Fruit fly (Drosophila melanogaster): ENCODE measurements around the gene CadN.

CadN gene

dm6 chr2L:17747133-17747824 lies 30.9 kb downstream of the CadN start:
- TF ChIP-seq CTCF (optimal IDR thresholded peaks at IDR 0.05) (no peak), CG8478 (optimal IDR thresholded peaks at IDR 0.05) (no peak)

- TF ChIP-seq CTCF (optimal IDR thresholded peaks at IDR 0.05) (no peak), CG8478 (optimal IDR thresholded peaks at IDR 0.05) (no peak)
These were observed 32.7 kb downstream of the CadN start for dm6 chr2L:17745472-17745871.

DNA sequence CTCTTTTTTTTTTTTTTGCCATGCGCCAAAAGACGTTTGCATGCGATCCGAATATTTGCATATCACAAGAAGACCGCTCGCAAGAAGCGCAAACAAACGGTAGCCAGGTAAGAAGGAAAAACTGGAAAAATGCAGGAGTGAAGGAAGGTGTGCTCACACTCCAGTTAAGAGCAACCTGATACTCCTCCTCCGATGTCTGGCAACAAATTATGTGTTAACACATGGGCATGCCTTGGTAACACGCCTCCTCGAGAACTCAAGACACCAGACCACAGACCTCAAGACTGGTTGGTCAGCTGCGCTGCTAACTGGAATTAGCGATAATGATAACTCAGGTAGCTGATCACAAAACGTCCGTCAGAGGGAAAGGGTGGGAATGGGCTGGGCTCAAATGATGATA lies 34.4 kb downstream of the CadN start:
- TF ChIP-seq CTCF (optimal IDR thresholded peaks at IDR 0.05) (no peak), CG8478 (optimal IDR thresholded peaks at IDR 0.05) (no peak)

DNA sequence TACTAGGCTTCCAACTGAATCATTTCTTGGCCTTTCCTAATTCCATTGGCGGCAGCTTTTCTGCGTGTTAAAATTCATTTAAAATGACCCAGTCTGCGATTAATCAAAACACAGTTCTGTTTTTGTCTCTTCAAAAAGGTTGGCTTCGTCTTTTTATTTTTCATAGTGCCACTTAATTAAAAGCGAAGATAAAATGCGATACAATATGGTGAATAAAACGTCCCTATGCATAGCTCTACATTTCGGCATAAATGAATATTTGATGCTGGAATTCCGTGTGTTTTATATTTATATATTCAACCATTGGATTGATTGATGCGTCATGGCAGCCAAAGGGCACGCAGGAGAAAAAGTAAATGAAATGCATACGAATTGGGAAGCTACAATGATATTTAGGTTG lies 36.6 kb downstream of the CadN start:
- TF ChIP-seq CG8478 (optimal IDR thresholded peaks at IDR 0.05) (no peak), CTCF (optimal IDR thresholded peaks at IDR 0.05) (no peak)

DNA sequence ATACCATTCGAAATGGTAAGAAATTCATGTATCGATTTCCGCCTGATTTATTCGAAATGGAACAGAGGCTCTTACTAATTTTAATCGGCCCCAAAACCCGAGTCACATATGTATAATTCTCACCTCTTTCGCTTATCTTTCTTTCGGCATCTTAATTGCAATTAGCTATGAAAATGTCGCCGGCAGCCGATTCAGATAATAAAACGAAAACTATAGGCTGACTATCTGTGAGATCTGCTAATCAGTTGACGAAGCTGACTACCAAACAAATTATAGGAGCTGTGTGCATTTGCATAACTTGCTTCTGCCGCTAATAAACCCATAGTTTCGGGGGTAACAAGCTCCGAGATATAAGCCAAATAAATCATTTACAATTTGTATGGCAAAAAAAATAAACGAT lies 37.0 kb downstream of the CadN start:
- no peak for TF ChIP-seq CG8478 (optimal IDR thresholded peaks at IDR 0.05)
- TF ChIP-seq CTCF (optimal IDR thresholded peaks at IDR 0.05) = no peak

DNA sequence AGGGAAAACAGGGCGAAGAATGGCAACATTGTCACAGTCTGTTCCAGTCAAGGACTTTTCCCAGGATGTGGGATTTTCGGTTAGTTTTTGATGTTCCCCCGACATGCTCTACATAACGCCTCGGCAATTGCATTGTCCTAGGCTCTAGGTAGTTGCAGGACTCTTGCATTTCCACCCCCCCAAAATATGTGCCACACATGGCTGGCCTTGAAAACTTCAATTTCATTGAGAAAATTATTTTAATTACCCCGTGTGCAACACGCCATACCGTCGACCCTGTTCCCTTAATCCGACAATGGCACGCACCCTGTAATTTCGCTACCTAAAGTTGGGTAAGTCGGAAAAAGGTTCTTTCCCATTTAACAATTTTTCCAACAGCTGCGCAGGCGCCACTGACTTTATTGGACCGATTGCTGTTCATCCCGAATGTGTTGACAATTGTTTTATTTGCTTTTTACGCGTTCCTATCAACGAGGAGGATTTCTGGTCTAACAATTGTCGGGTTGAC lies 37.7 kb downstream of the CadN start:
- TF ChIP-seq CTCF (optimal IDR thresholded peaks at IDR 0.05) (no peak), CG8478 (optimal IDR thresholded peaks at IDR 0.05) (no peak)

DNA sequence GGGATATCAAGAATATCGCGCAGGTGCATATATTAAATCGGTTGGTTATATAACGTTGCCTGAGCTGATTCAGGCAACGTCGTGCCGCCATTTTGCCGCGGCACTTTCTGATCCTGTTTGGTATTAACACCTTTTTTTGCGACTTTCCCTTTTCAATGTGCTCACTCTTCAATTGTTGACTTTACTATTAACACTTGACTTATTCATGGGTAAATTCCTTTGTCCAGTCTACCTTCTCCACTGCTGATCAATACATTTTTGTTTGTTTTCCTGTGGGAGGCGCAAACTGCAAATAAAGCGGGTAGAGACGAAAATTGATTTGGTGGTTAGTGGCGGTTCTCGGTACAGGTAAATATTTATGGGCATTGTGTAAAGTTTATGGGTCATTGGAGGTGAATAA lies 38.7 kb downstream of the CadN start:
- no peak for TF ChIP-seq CTCF (optimal IDR thresholded peaks at IDR 0.05)

dm6 chr2L:17735547-17735958 lies 42.6 kb downstream of the CadN start:
- TF ChIP-seq CG8478 (optimal IDR thresholded peaks at IDR 0.05) = no peak
- TF ChIP-seq CTCF (optimal IDR thresholded peaks at IDR 0.05) = peak; percentile 38 to 45

DNA sequence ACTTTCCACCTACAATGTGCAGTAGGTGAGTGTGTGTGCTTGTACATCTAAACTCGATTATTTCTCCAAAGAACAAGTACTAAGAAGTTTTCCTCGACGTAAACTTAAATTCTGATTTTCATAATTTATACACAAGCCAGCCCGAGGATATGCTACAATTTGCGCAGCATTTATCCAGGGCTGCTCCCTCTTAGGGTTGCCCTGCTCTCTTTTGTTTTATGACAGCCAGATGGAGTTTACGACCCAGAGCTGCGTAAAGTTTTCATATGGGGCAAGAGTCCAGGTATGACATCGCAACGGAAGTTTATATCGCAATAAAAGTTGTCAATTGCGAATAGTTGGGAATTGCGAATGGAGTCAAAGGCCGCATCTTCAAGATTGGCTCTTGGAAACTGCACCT lies 43.5 kb downstream of the CadN start:
- TF ChIP-seq CTCF (optimal IDR thresholded peaks at IDR 0.05) = peak; percentile 91 to 92
- no peak for TF ChIP-seq CG8478 (optimal IDR thresholded peaks at IDR 0.05)

dm6 chr2L:17721505-17721904 lies 56.6 kb downstream of the CadN start:
- no peak for TF ChIP-seq CG8478 (optimal IDR thresholded peaks at IDR 0.05)
- TF ChIP-seq CTCF (optimal IDR thresholded peaks at IDR 0.05) = no peak

DNA sequence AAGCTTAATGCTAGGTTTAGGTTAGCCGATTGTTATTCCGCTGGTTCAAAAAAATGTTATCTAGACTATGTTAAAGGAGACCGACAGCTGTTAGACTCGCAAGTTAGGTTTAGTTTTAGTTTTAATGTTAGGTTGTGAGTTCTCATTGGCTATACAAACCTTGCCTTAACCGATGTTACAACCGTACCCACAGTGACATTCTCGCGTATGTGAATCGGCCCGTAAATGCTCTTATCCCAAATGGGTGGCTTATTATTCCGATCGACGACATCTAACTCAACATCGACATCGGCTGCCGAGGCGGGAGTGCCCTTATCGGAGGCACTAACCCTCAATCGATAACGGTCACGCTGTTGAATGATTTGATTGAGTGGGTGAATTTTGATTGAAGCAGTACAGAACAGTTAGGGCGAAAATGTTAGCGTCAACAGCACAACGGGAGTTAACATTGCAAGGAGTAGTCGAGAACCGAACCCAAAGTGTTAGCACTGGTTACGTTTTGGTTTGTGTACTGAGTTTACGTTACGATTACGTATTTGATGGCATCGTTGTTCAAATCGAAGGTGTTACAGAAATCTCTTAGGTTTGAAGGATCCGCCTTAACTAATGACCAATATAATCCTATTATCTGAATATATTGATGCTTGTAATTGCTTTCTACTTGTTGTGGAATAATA lies 62.4 kb downstream of the CadN start:
- TF ChIP-seq CG8478 (optimal IDR thresholded peaks at IDR 0.05) (no peak), CTCF (optimal IDR thresholded peaks at IDR 0.05) (peak; percentile 45 to 51)

DNA sequence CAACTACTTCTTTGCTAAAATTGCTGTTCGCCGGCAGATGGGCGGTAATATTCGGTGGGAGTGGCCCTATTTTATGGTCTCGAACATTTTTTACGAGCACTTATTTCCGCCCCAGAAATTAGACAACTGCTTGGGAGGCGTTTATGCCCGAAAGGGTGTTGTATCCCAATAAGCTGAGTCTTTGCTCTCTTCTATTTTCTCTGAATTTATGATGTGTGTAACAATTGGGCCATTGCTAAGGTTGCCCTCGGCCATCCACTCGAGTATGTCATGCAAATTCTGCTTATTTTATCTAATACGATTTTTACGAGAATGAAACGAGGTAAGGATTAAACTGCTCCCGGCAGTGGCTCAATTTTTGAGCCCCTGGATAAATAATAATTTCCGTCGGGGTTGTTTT lies 73.8 kb downstream of the CadN start, which contains the start of gene CG43231:
TSS of gene CG43231 (plus strand) at position 301 of the 400 bp plus-strand sequence.
- TF ChIP-seq CG8478 (optimal IDR thresholded peaks at IDR 0.05) (no peak), CTCF (optimal IDR thresholded peaks at IDR 0.05) (no peak)

dm6 chr2L:17671222-17671621 lies 106.9 kb downstream of the CadN start:
- no peak for TF ChIP-seq CTCF (optimal IDR thresholded peaks at IDR 0.05)
- no peak for TF ChIP-seq CG8478 (optimal IDR thresholded peaks at IDR 0.05)

dm6 chr2L:17650812-17651211 lies 127.3 kb downstream of the CadN start:
- TF ChIP-seq CG8478 (optimal IDR thresholded peaks at IDR 0.05) (no peak), CTCF (optimal IDR thresholded peaks at IDR 0.05) (peak; percentile 61 to 67)

DNA sequence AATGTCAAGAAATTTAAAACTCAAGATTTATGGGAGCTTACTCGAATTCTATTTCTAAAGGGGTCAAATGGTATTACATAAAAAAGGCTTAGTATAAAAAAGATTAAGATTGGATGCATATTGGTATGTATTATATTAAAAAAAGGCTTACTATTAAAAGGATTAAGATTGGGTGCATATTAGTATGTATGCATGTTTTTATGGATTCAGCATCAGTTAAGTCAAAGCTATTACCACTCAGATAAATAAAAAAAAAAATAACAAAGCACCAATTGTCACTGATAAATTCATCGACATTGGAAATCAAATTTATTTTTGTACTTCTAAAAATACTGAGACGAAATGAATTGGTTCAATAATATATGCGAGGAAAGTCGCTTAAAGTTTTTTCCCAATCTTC lies 150.6 kb downstream of the CadN start, which contains the start of gene CG43054:
TSS of gene CG43054 (plus strand) at position 301 of the 400 bp plus-strand sequence.
- TF ChIP-seq CG8478 (optimal IDR thresholded peaks at IDR 0.05) (no peak), CTCF (optimal IDR thresholded peaks at IDR 0.05) (no peak)

DNA sequence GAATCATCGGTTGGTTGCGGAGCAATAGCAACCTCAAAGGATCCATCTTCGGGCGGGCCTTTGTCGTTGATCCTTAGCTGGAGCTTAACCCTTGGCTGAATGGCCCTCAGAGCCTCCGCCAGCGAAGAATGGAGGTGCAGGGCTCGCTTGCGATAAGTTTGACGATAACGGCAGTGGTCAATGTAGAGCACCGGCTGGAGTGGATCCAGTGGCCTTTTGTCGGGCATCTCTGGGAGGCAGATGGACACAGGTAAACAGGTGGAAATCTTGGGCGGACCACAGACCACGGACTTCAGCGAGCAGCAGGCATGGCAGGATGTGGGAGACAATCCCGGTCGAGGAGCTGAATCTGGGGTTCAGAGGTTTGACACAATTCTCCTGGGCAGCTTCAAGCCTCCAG lies 152.1 kb downstream of the CadN start, which contains the start of gene CG15147:
TSS of gene CG15147 (minus strand) at position 390 of the 400 bp plus-strand sequence.
- TF ChIP-seq CG8478 (optimal IDR thresholded peaks at IDR 0.05) (no peak), CTCF (optimal IDR thresholded peaks at IDR 0.05) (no peak)
